Fruit fly (Drosophila melanogaster) whole organism, embryonic: ENCODE measurements around the gene Acp63F.

ENCODE experiments used
- Atf3 ChIP-seq: fragments of 200-800 bp; sonication (Bioruptor generic); optimal IDR thresholded peaks from 3 replicates; lab custom pipeline; 2016; ENCODE audit warnings: missing biosample characterization, missing genetic modification characterization
- CG10366 ChIP-seq: fragments of 200-800 bp; sonication (Bioruptor generic); IDR thresholded peaks from 2 replicates; pipeline ENCODE4 v1.3.6; 2022; ENCODE audit warnings: missing biosample characterization, missing genetic modification characterization
- CG10462 ChIP-seq: fragments of 200-800 bp; sonication (Bioruptor generic); optimal IDR thresholded peaks from 2 replicates; lab custom pipeline; 2016; ENCODE audit warnings: missing biosample characterization, missing genetic modification characterization
- CG12769 ChIP-seq: fragments of 200-800 bp; sonication (Bioruptor generic); optimal IDR thresholded peaks from 2 replicates; lab custom pipeline; 2019; ENCODE audit warnings: missing biosample characterization, mild to moderate bottlenecking, missing genetic modification characterization, moderate library complexity
- CG13123 ChIP-seq: fragments of 200-800 bp; sonication (Bioruptor generic); optimal IDR thresholded peaks from 2 replicates; lab custom pipeline; 2016; ENCODE audit warnings: missing biosample characterization, missing genetic modification characterization
- CG13775 ChIP-seq: fragments of 200-800 bp; sonication (Bioruptor generic); optimal IDR thresholded peaks from 3 replicates; lab custom pipeline; 2017; ENCODE audit warnings: missing biosample characterization, mild to moderate bottlenecking, missing genetic modification characterization
- CG14710 ChIP-seq: fragments of 200-800 bp; sonication (Bioruptor generic); optimal IDR thresholded peaks from 3 replicates; lab custom pipeline; 2019; ENCODE audit warnings: missing biosample characterization, mild to moderate bottlenecking, missing genetic modification characterization, moderate library complexity
- CG17361 ChIP-seq: fragments of 200-800 bp; sonication (Bioruptor generic); IDR thresholded peaks from 3 replicates; pipeline ENCODE4 v1.3.6; 2022; ENCODE audit warnings: missing biosample characterization, missing genetic modification characterization
- CG2712 ChIP-seq: fragments of 200-800 bp; optimal IDR thresholded peaks from 3 replicates; lab custom pipeline; 2019; ENCODE audit warnings: missing biosample characterization, mild to moderate bottlenecking, missing genetic modification characterization, moderate library complexity
- CG30403 ChIP-seq: fragments of 200-800 bp; sonication (Bioruptor generic); optimal IDR thresholded peaks from 3 replicates; lab custom pipeline; 2016; ENCODE audit warnings: missing biosample characterization, missing genetic modification characterization
- CG33213 ChIP-seq: fragments of 200-800 bp; sonication (Bioruptor generic); optimal IDR thresholded peaks from 3 replicates; lab custom pipeline; 2016; ENCODE audit warnings: missing biosample characterization, missing genetic modification characterization
- CG4282 ChIP-seq: fragments of 200-800 bp; sonication (Bioruptor generic); optimal IDR thresholded peaks from 2 replicates; lab custom pipeline; 2016; ENCODE audit warnings: missing biosample characterization, missing genetic modification characterization
- CG4328 ChIP-seq: fragments of 200-800 bp; sonication (Bioruptor generic); optimal IDR thresholded peaks from 3 replicates; lab custom pipeline; 2017; ENCODE audit warnings: missing biosample characterization, missing genetic modification reagents, missing genetic modification characterization
- CG4707 ChIP-seq: fragments of 200-800 bp; sonication (Bioruptor generic); optimal IDR thresholded peaks from 2 replicates; lab custom pipeline; 2018; ENCODE audit warnings: missing biosample characterization, mild to moderate bottlenecking, missing genetic modification characterization, moderate library complexity
- CG4730 ChIP-seq: fragments of 200-800 bp; sonication (Bioruptor generic); IDR thresholded peaks from 2 replicates; pipeline ENCODE4 v1.3.6; 2022; ENCODE audit warnings: missing biosample characterization, missing genetic modification characterization
- CG5180 ChIP-seq: fragments of 200-800 bp; sonication (Bioruptor generic); optimal IDR thresholded peaks from 3 replicates; lab custom pipeline; 2017; ENCODE audit warnings: missing biosample characterization, missing genetic modification characterization, mild to moderate bottlenecking, moderate library complexity, missing genetic modification reagents
- CG6175 ChIP-seq: fragments of 200-800 bp; sonication (Bioruptor generic); IDR thresholded peaks from 3 replicates; pipeline ENCODE4 v1.3.6; 2022; ENCODE audit warnings: missing biosample characterization, missing genetic modification characterization
- CG6683 ChIP-seq: fragments of 200-800 bp; sonication (Bioruptor generic); optimal IDR thresholded peaks from 2 replicates; lab custom pipeline; 2017; ENCODE audit warnings: missing biosample characterization, mild to moderate bottlenecking, missing genetic modification characterization, missing genetic modification reagents
- CG6791 ChIP-seq: fragments of 200-800 bp; sonication (Bioruptor generic); IDR thresholded peaks from 3 replicates; pipeline ENCODE4 v1.3.6; 2022; ENCODE audit warnings: missing biosample characterization, missing genetic modification characterization; ENCODE audit not compliant: partially characterized antibody
- CG7271 ChIP-seq: fragments of 200-800 bp; sonication (Bioruptor generic); optimal IDR thresholded peaks from 2 replicates; lab custom pipeline; 2018; ENCODE audit warnings: missing biosample characterization, mild to moderate bottlenecking, missing genetic modification characterization, moderate library complexity
- CG7357 ChIP-seq: fragments of 200-800 bp; sonication (Bioruptor generic); IDR thresholded peaks from 3 replicates; pipeline ENCODE4 v1.3.6; 2022; ENCODE audit warnings: missing biosample characterization, missing genetic modification characterization
- CG7963 ChIP-seq: fragments of 200-800 bp; sonication (Bioruptor generic); IDR thresholded peaks from 3 replicates; pipeline ENCODE4 v1.3.6; 2022; ENCODE audit warnings: missing biosample characterization, missing genetic modification characterization; ENCODE audit not compliant: partially characterized antibody
- CG8281 ChIP-seq: fragments of 200-800 bp; sonication (Bioruptor generic); optimal IDR thresholded peaks from 2 replicates; lab custom pipeline; 2018; ENCODE audit warnings: missing biosample characterization, mild to moderate bottlenecking, missing genetic modification characterization, moderate library complexity
- CG9932 ChIP-seq: fragments of 200-800 bp; sonication (Bioruptor generic); IDR thresholded peaks from 2 replicates; pipeline ENCODE4 v1.3.6; 2022; ENCODE audit warnings: missing biosample characterization, missing genetic modification characterization
- Deaf1 ChIP-seq: fragments of 200-800 bp; optimal IDR thresholded peaks from 3 replicates; lab custom pipeline; 2019; ENCODE audit warnings: missing biosample characterization, mild to moderate bottlenecking, missing genetic modification characterization, moderate library complexity
- Eip74EF ChIP-seq, 2 experiments: fragments of 200-800 bp in 1 of 2; fragments of >200 bp in 1 of 2; sonication (Bioruptor generic) in 1 of 2; optimal IDR thresholded peaks; 2 replicates each; lab custom pipeline; 2017 to 2019; ENCODE audit warnings: missing biosample characterization in 2 of 2, missing genetic modification characterization in 2 of 2, mild to moderate bottlenecking in 1 of 2, moderate library complexity in 1 of 2
- Gug ChIP-seq: fragments of 200-800 bp; sonication (Bioruptor generic); IDR thresholded peaks from 4 replicates; pipeline ENCODE4 v1.3.6; 2022; ENCODE audit warnings: missing biosample characterization, missing genetic modification characterization
- Hey ChIP-seq: fragments of 200-800 bp; sonication (Bioruptor generic); optimal IDR thresholded peaks from 3 replicates; lab custom pipeline; 2018; ENCODE audit warnings: missing biosample characterization, mild to moderate bottlenecking, missing genetic modification characterization
- HmgZ ChIP-seq: fragments of 200-800 bp; sonication (Bioruptor generic); optimal IDR thresholded peaks from 2 replicates; lab custom pipeline; 2018; ENCODE audit warnings: missing biosample characterization, mild to moderate bottlenecking, missing genetic modification characterization
- Kr ChIP-seq: fragments of 200-800 bp; sonication (Bioruptor generic); optimal IDR thresholded peaks from 2 replicates; lab custom pipeline; 2017; ENCODE audit warnings: missing biosample characterization, mild to moderate bottlenecking, missing genetic modification characterization
- NC2α ChIP-seq: fragments of 200-800 bp; sonication (Bioruptor generic); optimal IDR thresholded peaks from 2 replicates; lab custom pipeline; 2016; ENCODE audit warnings: missing biosample characterization, missing genetic modification characterization
- Oaz ChIP-seq: fragments of 200-800 bp; sonication (Bioruptor generic); IDR thresholded peaks from 2 replicates; pipeline ENCODE4 v1.3.6; 2022; ENCODE audit warnings: missing biosample characterization, missing genetic modification characterization
- Pdp1 ChIP-seq, 2 experiments: fragments of 200-800 bp; sonication (Bioruptor generic); optimal IDR thresholded peaks; 3 replicates each; lab custom pipeline; 2016; ENCODE audit warnings: missing biosample characterization in 2 of 2, missing genetic modification characterization in 2 of 2, mild to moderate bottlenecking in 1 of 2, moderate library complexity in 1 of 2
- Sry-δ ChIP-seq: fragments of 200-800 bp; sonication (Bioruptor generic); optimal IDR thresholded peaks from 2 replicates; lab custom pipeline; 2016; ENCODE audit warnings: missing biosample characterization, missing genetic modification characterization
- TFAM ChIP-seq: fragments of 200-800 bp; sonication (Bioruptor generic); optimal IDR thresholded peaks from 2 replicates; lab custom pipeline; 2017; ENCODE audit warnings: missing biosample characterization, missing genetic modification characterization, inconsistent platforms
- Tbp ChIP-seq: fragments of >200 bp; optimal IDR thresholded peaks from 2 replicates; lab custom pipeline; 2018; ENCODE audit warnings: missing biosample characterization, missing genetic modification characterization
- bbx ChIP-seq: fragments of 200-800 bp; sonication (Bioruptor generic); IDR thresholded peaks from 2 replicates; pipeline ENCODE4 v1.3.6; 2022; ENCODE audit warnings: missing biosample characterization, missing genetic modification characterization; ENCODE audit not compliant: partially characterized antibody
- dati ChIP-seq: fragments of 200-800 bp; sonication (Bioruptor generic); IDR thresholded peaks from 2 replicates; pipeline ENCODE4 v1.3.6; 2022; ENCODE audit warnings: missing biosample characterization, missing genetic modification characterization
- fd3F ChIP-seq: fragments of 200-800 bp; sonication (Bioruptor generic); optimal IDR thresholded peaks from 2 replicates; lab custom pipeline; 2018; ENCODE audit warnings: missing biosample characterization, mild to moderate bottlenecking, missing genetic modification characterization, moderate library complexity
- fd64A ChIP-seq: fragments of 200-800 bp; sonication (Bioruptor generic); optimal IDR thresholded peaks from 3 replicates; lab custom pipeline; 2018; ENCODE audit warnings: missing biosample characterization, mild to moderate bottlenecking, missing genetic modification characterization
- gro ChIP-seq: fragments of 200-800 bp; sonication (Bioruptor generic); optimal IDR thresholded peaks from 2 replicates; lab custom pipeline; 2016; ENCODE audit warnings: missing biosample characterization, missing genetic modification characterization
- gt ChIP-seq: fragments of 200-800 bp; sonication (Bioruptor generic); IDR thresholded peaks from 2 replicates; pipeline ENCODE4 v1.3.6; 2022; ENCODE audit warnings: missing biosample characterization, missing genetic modification characterization
- insv ChIP-seq, 2 experiments: fragments of 200-800 bp; sonication (Bioruptor generic); optimal IDR thresholded peaks; 3 replicates each; lab custom pipeline; 2016 to 2018; ENCODE audit warnings: missing biosample characterization in 2 of 2, missing genetic modification characterization in 2 of 2
- kah ChIP-seq: fragments of 200-800 bp; sonication (Bioruptor generic); optimal IDR thresholded peaks from 2 replicates; lab custom pipeline; 2018; ENCODE audit warnings: missing biosample characterization, mild to moderate bottlenecking, missing genetic modification characterization
- run ChIP-seq: fragments of 200-800 bp; sonication (Bioruptor generic); optimal IDR thresholded peaks from 3 replicates; lab custom pipeline; 2018; ENCODE audit warnings: missing biosample characterization, mild to moderate bottlenecking, missing genetic modification characterization
- sens-2 ChIP-seq: fragments of 200-800 bp; sonication (Bioruptor generic); IDR thresholded peaks from 2 replicates; pipeline ENCODE4 v1.3.6; 2022; ENCODE audit warnings: missing biosample characterization, missing genetic modification characterization
- tin ChIP-seq: fragments of 200-800 bp; sonication (Bioruptor generic); optimal IDR thresholded peaks from 3 replicates; lab custom pipeline; 2016; ENCODE audit warnings: missing biosample characterization, missing genetic modification characterization
- toy ChIP-seq: fragments of 200-800 bp; sonication (Bioruptor generic); IDR thresholded peaks from 2 replicates; pipeline ENCODE4 v1.3.6; 2022; ENCODE audit warnings: missing biosample characterization, missing genetic modification characterization
- twi ChIP-seq: fragments of 200-800 bp; optimal IDR thresholded peaks from 2 replicates; lab custom pipeline; 2019; ENCODE audit warnings: missing biosample characterization, mild to moderate bottlenecking, missing genetic modification characterization, moderate library complexity
- tx ChIP-seq: fragments of 200-800 bp; sonication (Bioruptor generic); optimal IDR thresholded peaks from 2 replicates; lab custom pipeline; 2016; ENCODE audit warnings: missing biosample characterization, missing genetic modification characterization
- vvl ChIP-seq: fragments of 200-800 bp; sonication (Bioruptor generic); IDR thresholded peaks from 2 replicates; pipeline ENCODE4 v1.3.6; 2022; ENCODE audit warnings: missing biosample characterization, missing genetic modification characterization

The Acp63F gene

DNA sequence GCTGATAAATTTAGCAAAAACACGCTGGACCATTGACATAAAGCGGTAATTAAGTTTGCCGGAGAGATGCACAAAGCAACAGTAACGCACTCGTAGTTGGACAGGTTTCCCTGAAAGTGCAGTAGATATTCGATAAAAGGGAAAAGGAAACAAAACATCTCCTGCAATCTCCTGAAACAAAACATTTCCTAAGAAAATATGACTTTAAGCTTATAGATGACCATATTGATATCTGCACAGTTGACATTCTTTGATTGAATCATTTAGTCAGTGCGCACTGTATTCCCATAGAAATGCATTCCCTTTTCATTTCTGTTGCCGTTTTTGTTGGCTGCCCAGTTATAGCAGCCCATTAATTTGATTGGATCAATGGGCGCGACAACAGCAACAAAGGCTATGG lies 36.7 kb upstream of the Acp63F start (continued):
- TF ChIP-seq CG6683 (GFP tag; lab: Kevin White, UChicago) = no peak
- no peak for TF ChIP-seq Eip74EF (GFP tag; optimal IDR thresholded peaks at IDR 0.05; lab: Kevin White, UChicago)
- no peak for TF ChIP-seq CG7963
- no peak for TF ChIP-seq CG7271 (tag; lab: Kevin White, UChicago)
- no peak for TF ChIP-seq Deaf1 (tag; lab: Kevin White, UChicago)
- TF ChIP-seq Kr = no peak
- no peak for TF ChIP-seq toy (GFP tag; lab: Robert Waterston, UW)
- TF ChIP-seq CG7357 = no peak
- TF ChIP-seq Sry-δ (GFP tag; lab: Kevin White, UChicago) = no peak
- TF ChIP-seq CG12769 (tag; lab: Kevin White, UChicago) = peak; percentile 39
- TF ChIP-seq CG13123 = peak; percentile 10
- TF ChIP-seq CG13775 (GFP tag; lab: Kevin White, UChicago) = peak; percentile 12
- peak; percentile 21 for TF ChIP-seq CG14710
- TF ChIP-seq twi = peak; percentile 36
- TF ChIP-seq dati (GFP tag; lab: Robert Waterston, UW) = no peak
- TF ChIP-seq CG10462 = peak; percentile 21
- TF ChIP-seq CG6791 = no peak
- TF ChIP-seq CG9932 (GFP tag; lab: Robert Waterston, UW) = no peak
- peak; percentile 80 for TF ChIP-seq vvl (GFP tag; lab: Robert Waterston, UW)
- no peak for TF ChIP-seq CG6175 (GFP tag; lab: Robert Waterston, UW)
- no peak for TF ChIP-seq insv (GFP tag; optimal IDR thresholded peaks at IDR 0.05; lab: Kevin White, UChicago)
- no peak for TF ChIP-seq Oaz (GFP tag; lab: Robert Waterston, UW)
- TF ChIP-seq Atf3 (GFP tag; lab: Kevin White, UChicago) = peak; percentile 21
- TF ChIP-seq CG8281 (tag; lab: Kevin White, UChicago) = no peak
- no peak for TF ChIP-seq Hey (tag; lab: Kevin White, UChicago)
- TF ChIP-seq Gug (GFP tag; lab: Robert Waterston, UW) = peak; percentile 29; the same call in 2 of the 4 replicates
- TF ChIP-seq CG4707 = peak; percentile 61
- 0 out of 2 replicates have a peak, but pooled peaks have one; percentile 23 for TF ChIP-seq gt
- no peak for TF ChIP-seq NC2α
- TF ChIP-seq gro = no peak
- no peak for TF ChIP-seq CG33213 (GFP tag; lab: Kevin White, UChicago)
- no peak for TF ChIP-seq TFAM (GFP tag; lab: Kevin White, UChicago)
- TF ChIP-seq tx (GFP tag; lab: Kevin White, UChicago) = peak; percentile 39
- peak in 1 of 2 experiments; percentile 47 for TF ChIP-seq Pdp1 (GFP tag; optimal IDR thresholded peaks at IDR 0.05; lab: Kevin White, UChicago)
- no peak for TF ChIP-seq HmgZ (tag; lab: Kevin White, UChicago)
- no peak for TF ChIP-seq bbx (GFP tag; lab: Robert Waterston, UW)
- TF ChIP-seq CG4730 (GFP tag; lab: Robert Waterston, UW) = no peak; the same call in 1 of the 2 replicates
- TF ChIP-seq Tbp (GFP tag; lab: Kevin White, UChicago) = no peak
- TF ChIP-seq CG10366 (GFP tag; lab: Robert Waterston, UW) = peak; percentile 39; the same call in 1 of the 2 replicates
- TF ChIP-seq fd64A = no peak
- 0 out of 2 replicates have a peak, but pooled peaks have one; percentile 45 for TF ChIP-seq sens-2 (GFP tag; lab: Robert Waterston, UW)
- TF ChIP-seq fd3F (GFP tag; lab: Kevin White, UChicago) = no peak
- TF ChIP-seq CG30403 (GFP tag; lab: Kevin White, UChicago) = peak; percentile 16
- TF ChIP-seq CG2712 = peak; percentile 49
- TF ChIP-seq CG4328 (GFP tag; lab: Kevin White, UChicago) = no peak
- no peak for TF ChIP-seq CG5180 (GFP tag; lab: Kevin White, UChicago)
- TF ChIP-seq CG17361 (GFP tag; lab: Robert Waterston, UW) = peak; percentile 32; the same call in 1 of the 3 replicates
- peak; percentile 2 for TF ChIP-seq run (tag; lab: Kevin White, UChicago)
- TF ChIP-seq tin = no peak
- TF ChIP-seq kah (GFP tag; lab: Kevin White, UChicago) = no peak
- no peak for TF ChIP-seq CG4282 (GFP tag; lab: Kevin White, UChicago)
